Worm (Caenorhabditis elegans): ENCODE data around the gene igdb-2.

The igdb-2 gene

ce11 chrIV:12451225-12451831, 17.1 kb upstream of the igdb-2 start, which contains the start of gene dpy-26 (continued):
- TF ChIP-seq chd-7 (tag; optimal IDR thresholded peaks at IDR 0.05) (no peak), akir-1 (GFP tag; optimal IDR thresholded peaks at IDR 0.05) (no peak), rpc-1 (optimal IDR thresholded peaks at IDR 0.05) (no peak), rpc-1 (tag; optimal IDR thresholded peaks at IDR 0.05) (no peak), bed-2 (GFP tag; IDR thresholded peaks at IDR 0.05) (no peak), tbx-9 (tag; optimal IDR thresholded peaks at IDR 0.05; ENCODE audit: borderline replicate concordance) (no peak), F33H1.4 (GFP tag; IDR thresholded peaks at IDR 0.05) (peak; percentile 73), nhr-80 (tag; optimal IDR thresholded peaks at IDR 0.05) (no peak), him-1 (tag; optimal IDR thresholded peaks at IDR 0.05) (no peak), fkh-3 (tag; optimal IDR thresholded peaks at IDR 0.05) (no peak), B0336.3 (GFP tag; IDR thresholded peaks at IDR 0.05) (no peak), ceh-58 (GFP tag; IDR thresholded peaks at IDR 0.05) (no peak), lsl-1 (GFP tag; optimal IDR thresholded peaks at IDR 0.05) (peak; percentile 81), T26A5.8 (tag; optimal IDR thresholded peaks at IDR 0.05) (no peak), K12H6.12 (tag; optimal IDR thresholded peaks at IDR 0.05) (no peak), aptf-3 (GFP tag; IDR thresholded peaks at IDR 0.05) (no peak), lin-40 (tag; optimal IDR thresholded peaks at IDR 0.05) (no peak), ets-4 (GFP tag; optimal IDR thresholded peaks at IDR 0.05) (no peak), K11D2.4 (GFP tag; IDR thresholded peaks at IDR 0.05) (no peak), Y79H2A.3 (GFP tag; conservative IDR thresholded peaks at IDR 0.05) (no peak), bed-1 (GFP tag; IDR thresholded peaks at IDR 0.05) (no peak), F10E7.11 (tag; optimal IDR thresholded peaks at IDR 0.05) (no peak), B0035.1 (tag; optimal IDR thresholded peaks at IDR 0.05) (no peak), ceh-79 (tag; optimal IDR thresholded peaks at IDR 0.05) (no peak), tlf-1 (GFP tag; optimal IDR thresholded peaks at IDR 0.05) (no peak), nfya-1 (tag; optimal IDR thresholded peaks at IDR 0.05; ENCODE audit: borderline replicate concordance, insufficient read depth) (no peak), dpl-1 (GFP tag; optimal IDR thresholded peaks at IDR 0.05) (no peak), D2030.7 (GFP tag; IDR thresholded peaks at IDR 0.05) (peak; percentile 29; the same call in 1 of the 2 replicates), nhr-120 (GFP tag; IDR thresholded peaks at IDR 0.05) (no peak), Y95B8A.8 (GFP tag; IDR thresholded peaks at IDR 0.05) (no peak)

- no peak for TF ChIP-seq attf-6 (GFP tag; IDR thresholded peaks at IDR 0.05)
- peak; percentile 71 for TF ChIP-seq lsl-1 (GFP tag; optimal IDR thresholded peaks at IDR 0.05)
Observed at ce11 chrIV:12454115-12454514, 14.3 kb upstream of the igdb-2 start, which contains the start of gene spe-44. TSS of gene spe-44 (minus strand) at chrIV:12454215.

- TF ChIP-seq sea-2 (GFP tag; IDR thresholded peaks at IDR 0.05) (no peak), F22D6.2 (tag; optimal IDR thresholded peaks at IDR 0.05) (no peak), cebp-2 (GFP tag; IDR thresholded peaks at IDR 0.05) (no peak), nhr-80 (tag; optimal IDR thresholded peaks at IDR 0.05) (no peak), K11D2.4 (GFP tag; IDR thresholded peaks at IDR 0.05) (no peak), hmg-1.2 (GFP tag; IDR thresholded peaks at IDR 0.05) (no peak), Y95B8A.8 (GFP tag; IDR thresholded peaks at IDR 0.05) (no peak), T26A5.8 (tag; optimal IDR thresholded peaks at IDR 0.05) (no peak), repo-1 (tag; optimal IDR thresholded peaks at IDR 0.05) (no peak), nfya-1 (tag; optimal IDR thresholded peaks at IDR 0.05; ENCODE audit: borderline replicate concordance, insufficient read depth) (no peak), sdz-38 (tag; optimal IDR thresholded peaks at IDR 0.05) (no peak), T07F8.4 (tag; optimal IDR thresholded peaks at IDR 0.05) (no peak), nhr-27 (tag; optimal IDR thresholded peaks at IDR 0.05) (no peak), sptf-2 (GFP tag; optimal IDR thresholded peaks at IDR 0.05) (no peak), B0035.1 (tag; optimal IDR thresholded peaks at IDR 0.05) (no peak), let-607 (tag; optimal IDR thresholded peaks at IDR 0.05) (no peak), tbp1 (GFP tag; optimal IDR thresholded peaks at IDR 0.05) (no peak), lsl-1 (GFP tag; optimal IDR thresholded peaks at IDR 0.05) (no peak)
Observed at ce11 chrIV:12454750-12455149, 13.7 kb upstream of the igdb-2 start, which contains the start of gene smz-1. TSS of gene smz-1 (plus strand) at chrIV:12455050.
